Worm (Caenorhabditis elegans) whole organism, dauer: ENCODE measurements around the gene E02C12.6.

Experiments used
- unc-62 ChIP-seq: sonication (generic microtip); optimal IDR thresholded peaks from 2 replicates; lab custom pipeline; 2017; ENCODE audit warnings: missing biosample characterization, missing genetic modification reagents, missing genetic modification characterization

The E02C12.6 gene

ce11 chrV:9333316-9334048, 37.4 kb downstream of the E02C12.6 start, which contains the start of gene acl-14:
TSS of gene acl-14 (minus strand) at chrV:9333631.
- TF ChIP-seq unc-62 (GFP tag; lab: Kevin White, UChicago) = no peak

ce11 chrV:9332611-9333315, 38.1 kb downstream of the E02C12.6 start:
- no peak for TF ChIP-seq unc-62 (GFP tag; lab: Kevin White, UChicago)

ce11 chrV:9329245-9329979, 41.5 kb downstream of the E02C12.6 start:
- TF ChIP-seq unc-62 (GFP tag; lab: Kevin White, UChicago) = no peak

DNA sequence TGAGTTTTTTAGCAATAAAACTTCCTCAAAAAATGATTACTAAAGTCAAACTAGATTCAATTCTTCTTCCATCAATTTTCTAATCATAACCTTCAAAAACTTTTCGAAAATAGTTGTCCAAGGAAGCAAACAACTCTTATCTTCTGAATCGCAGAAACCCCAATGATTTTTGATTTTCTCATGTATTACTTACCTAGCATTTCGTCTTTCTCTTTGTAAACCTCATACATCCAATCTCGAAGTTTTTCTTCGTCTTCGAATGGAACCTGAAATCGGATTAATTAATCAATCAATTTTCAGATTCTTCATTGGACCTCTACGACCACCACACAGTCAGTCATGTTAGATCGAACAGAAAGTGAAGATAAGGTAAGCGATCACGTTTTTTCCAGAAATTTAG, 42.2 kb downstream of the E02C12.6 start, which contains the start of gene K07B1.4:
Gene K07B1.4 (plus strand): TSS at position 301 of the 400 bp plus-strand sequence.
- no peak for TF ChIP-seq unc-62 (GFP tag; lab: Kevin White, UChicago)

ce11 chrV:9327691-9328090, 43.2 kb downstream of the E02C12.6 start:
- no peak for TF ChIP-seq unc-62 (GFP tag; lab: Kevin White, UChicago)

ce11 chrV:9326903-9327302, 44.0 kb downstream of the E02C12.6 start:
- TF ChIP-seq unc-62 (GFP tag; lab: Kevin White, UChicago) = no peak

DNA sequence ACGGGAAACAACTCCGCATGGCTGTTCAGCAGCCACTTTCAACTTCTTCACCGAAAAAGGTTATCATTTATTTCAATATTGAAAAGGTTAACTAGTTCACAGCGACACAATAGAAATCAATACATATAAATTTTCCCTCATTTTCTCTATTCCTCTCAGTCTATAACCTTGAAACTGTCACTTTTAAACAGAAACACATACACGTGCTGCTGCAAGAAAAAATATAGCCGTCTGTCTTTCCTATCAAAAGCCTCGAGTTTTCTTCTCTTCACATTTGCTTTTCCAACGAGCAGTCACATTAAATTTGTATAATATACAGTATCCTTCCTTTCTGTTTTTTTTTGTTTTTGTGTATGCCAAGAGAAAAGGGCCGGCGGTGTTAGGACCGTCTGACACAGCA, 46.7 kb downstream of the E02C12.6 start:
- no peak for TF ChIP-seq unc-62 (GFP tag; lab: Kevin White, UChicago)

DNA sequence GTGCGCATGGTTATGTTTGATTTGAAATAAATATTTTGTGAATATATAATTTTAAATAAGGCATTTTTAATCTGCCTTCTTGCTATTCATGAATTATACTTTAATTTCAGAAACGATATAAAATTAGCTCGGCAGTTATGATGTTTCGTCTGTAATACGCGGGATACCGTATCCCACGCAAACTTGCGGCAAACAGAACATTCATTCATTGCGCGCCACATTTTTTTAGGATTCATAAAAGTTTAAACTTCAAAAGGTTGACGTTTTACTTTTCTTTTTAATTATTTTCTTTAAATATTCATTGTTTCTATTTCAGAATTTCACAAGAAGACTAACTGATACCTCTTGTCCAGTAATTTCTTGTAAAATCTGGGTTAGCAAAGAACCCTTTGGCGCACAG, 48.0 kb downstream of the E02C12.6 start, which contains the start of gene tag-153:
Gene tag-153 (plus strand): TSS at position 200 of the 400 bp plus-strand sequence.
- no peak for TF ChIP-seq unc-62 (GFP tag; lab: Kevin White, UChicago)

ce11 chrV:9321185-9321584, 49.7 kb downstream of the E02C12.6 start, which contains the start of gene F44A2.7:
TSS of gene F44A2.7 (plus strand) at chrV:9321485.
- no peak for TF ChIP-seq unc-62 (GFP tag; lab: Kevin White, UChicago)
